Fruit fly (Drosophila melanogaster) whole organism, prepupa: ENCODE data around the gene GluRIIA.

Experiments
- Blimp-1 ChIP-seq: fragments of 200-800 bp; sonication (Bioruptor generic); optimal IDR thresholded peaks from 3 replicates; lab custom pipeline; 2017; ENCODE audit warnings: missing biosample characterization, missing genetic modification characterization, mild to moderate bottlenecking, moderate library complexity, missing genetic modification reagents
- CG10631 ChIP-seq: fragments of 200-800 bp; sonication (Bioruptor generic); optimal IDR thresholded peaks from 2 replicates; lab custom pipeline; 2016; ENCODE audit warnings: missing biosample characterization, missing genetic modification characterization
- CG10669 ChIP-seq: fragments of 200-800 bp; sonication (Bioruptor generic); optimal IDR thresholded peaks from 3 replicates; lab custom pipeline; 2018; ENCODE audit warnings: missing biosample characterization, mild to moderate bottlenecking, missing genetic modification characterization, moderate library complexity
- CG11294 ChIP-seq: fragments of 200-800 bp; sonication (Bioruptor generic); IDR thresholded peaks from 2 replicates; pipeline ENCODE4 v1.3.6; 2022; ENCODE audit warnings: missing biosample characterization, missing genetic modification characterization
- CG11902 ChIP-seq: fragments of 200-800 bp; sonication (Bioruptor generic); optimal IDR thresholded peaks from 3 replicates; lab custom pipeline; 2016; ENCODE audit warnings: missing biosample characterization, missing genetic modification characterization
- CG15336 ChIP-seq: fragments of 200-800 bp; sonication (Bioruptor generic); IDR thresholded peaks from 2 replicates; pipeline ENCODE4 v1.3.6; 2022; ENCODE audit warnings: missing biosample characterization, missing genetic modification characterization
- CG1621 ChIP-seq: fragments of 200-800 bp; sonication (Bioruptor generic); optimal IDR thresholded peaks from 3 replicates; lab custom pipeline; 2018; ENCODE audit warnings: missing biosample characterization, mild to moderate bottlenecking, missing genetic modification characterization
- CG3032 ChIP-seq: fragments of 200-800 bp; optimal IDR thresholded peaks from 2 replicates; lab custom pipeline; 2019; ENCODE audit warnings: missing biosample characterization, mild to moderate bottlenecking, missing genetic modification characterization, moderate library complexity
- CG3919 ChIP-seq: fragments of 200-800 bp; sonication (Bioruptor generic); optimal IDR thresholded peaks from 3 replicates; lab custom pipeline; 2016; ENCODE audit warnings: missing biosample characterization, missing genetic modification characterization
- CG6163 ChIP-seq: fragments of 200-800 bp; sonication (Bioruptor generic); IDR thresholded peaks from 3 replicates; pipeline ENCODE4 v1.3.6; 2022; ENCODE audit warnings: missing biosample characterization, missing genetic modification characterization
- CG6276 ChIP-seq: fragments of 200-800 bp; sonication (Bioruptor generic); optimal IDR thresholded peaks from 2 replicates; lab custom pipeline; 2017; ENCODE audit warnings: missing biosample characterization, mild to moderate bottlenecking, missing genetic modification characterization
- CG6792 ChIP-seq: fragments of 200-800 bp; sonication (Bioruptor generic); optimal IDR thresholded peaks from 3 replicates; lab custom pipeline; 2016; ENCODE audit warnings: missing biosample characterization, missing genetic modification characterization
- CG6808 ChIP-seq: fragments of 200-800 bp; sonication (Bioruptor generic); optimal IDR thresholded peaks from 3 replicates; lab custom pipeline; 2017; ENCODE audit warnings: missing biosample characterization, missing genetic modification characterization, mild to moderate bottlenecking, moderate library complexity, missing genetic modification reagents
- CG6854 ChIP-seq: fragments of 200-800 bp; sonication (Bioruptor generic); optimal IDR thresholded peaks from 2 replicates; lab custom pipeline; 2017; ENCODE audit warnings: missing biosample characterization, mild to moderate bottlenecking, missing genetic modification characterization
- CG8319 ChIP-seq: fragments of 200-800 bp; sonication (Bioruptor generic); optimal IDR thresholded peaks from 3 replicates; lab custom pipeline; 2016; ENCODE audit warnings: missing biosample characterization, missing genetic modification characterization
- CG8632 ChIP-seq: fragments of 200-800 bp; sonication (Bioruptor generic); optimal IDR thresholded peaks from 3 replicates; lab custom pipeline; 2016; ENCODE audit warnings: missing biosample characterization, missing genetic modification characterization
- CG9139 ChIP-seq: fragments of 200-800 bp; sonication (Bioruptor generic); optimal IDR thresholded peaks from 3 replicates; lab custom pipeline; 2017; ENCODE audit warnings: missing biosample characterization, mild to moderate bottlenecking, missing genetic modification characterization
- Eip78C ChIP-seq: fragments of 200-800 bp; sonication (Bioruptor generic); peaks from one replicate; lab custom pipeline; 2016; ENCODE audit warnings: missing biosample characterization, missing genetic modification characterization
- Eip93F ChIP-seq: fragments of 200-800 bp; sonication (Bioruptor generic); optimal IDR thresholded peaks from 2 replicates; lab custom pipeline; 2016; ENCODE audit warnings: missing biosample characterization, mild to moderate bottlenecking, missing genetic modification characterization
- Ets21C ChIP-seq: fragments of 200-800 bp; sonication (Bioruptor generic); optimal IDR thresholded peaks from 3 replicates; lab custom pipeline; 2016; ENCODE audit warnings: missing biosample characterization, missing genetic modification characterization
- Hr38 ChIP-seq: sonication (Bioruptor generic); optimal IDR thresholded peaks from 2 replicates; lab custom pipeline; 2016; ENCODE audit warnings: missing biosample characterization, missing genetic modification characterization
- Hr39 ChIP-seq: fragments of 200-800 bp; sonication (Bioruptor generic); optimal IDR thresholded peaks from 2 replicates; lab custom pipeline; 2016; ENCODE audit warnings: missing biosample characterization, missing genetic modification characterization
- Lpt ChIP-seq: fragments of 200-800 bp; sonication (Bioruptor generic); optimal IDR thresholded peaks from 3 replicates; lab custom pipeline; 2016; ENCODE audit warnings: missing biosample characterization, missing genetic modification characterization
- Met ChIP-seq: fragments of 200-800 bp; sonication (Bioruptor generic); optimal IDR thresholded peaks from 3 replicates; lab custom pipeline; 2016; ENCODE audit warnings: missing biosample characterization, missing genetic modification characterization
- OdsH ChIP-seq: fragments of 200-800 bp; sonication (Bioruptor generic); optimal IDR thresholded peaks from 3 replicates; lab custom pipeline; 2016; ENCODE audit warnings: missing biosample characterization, missing genetic modification characterization
- Sox102F ChIP-seq: fragments of 200-800 bp; sonication (Bioruptor generic); optimal IDR thresholded peaks from 2 replicates; lab custom pipeline; 2016; ENCODE audit warnings: missing biosample characterization, mild to moderate bottlenecking, missing genetic modification characterization
- Sox14 ChIP-seq: fragments of 200-800 bp; sonication (Bioruptor generic); optimal IDR thresholded peaks from 3 replicates; lab custom pipeline; 2016; ENCODE audit warnings: missing biosample characterization, missing genetic modification characterization
- achi ChIP-seq: fragments of 200-800 bp; sonication (Bioruptor generic); optimal IDR thresholded peaks from 3 replicates; lab custom pipeline; 2016; ENCODE audit warnings: missing biosample characterization, missing genetic modification characterization
- acj6 ChIP-seq: fragments of 200-800 bp; sonication (Bioruptor generic); optimal IDR thresholded peaks from 3 replicates; lab custom pipeline; 2016; ENCODE audit warnings: missing biosample characterization, missing genetic modification characterization
- cyc ChIP-seq: fragments of 200-800 bp; sonication (Bioruptor generic); optimal IDR thresholded peaks from 3 replicates; lab custom pipeline; 2016; ENCODE audit warnings: missing biosample characterization, missing genetic modification characterization
- dac ChIP-seq: fragments of 200-800 bp; sonication (Bioruptor generic); optimal IDR thresholded peaks from 2 replicates; lab custom pipeline; 2017; ENCODE audit warnings: missing biosample characterization, mild to moderate bottlenecking, missing genetic modification characterization
- eg ChIP-seq: fragments of 200-800 bp; sonication (Bioruptor generic); IDR thresholded peaks from 3 replicates; pipeline ENCODE4 v1.3.6; 2022; ENCODE audit warnings: missing biosample characterization, missing genetic modification characterization
- esn ChIP-seq: fragments of 200-800 bp; sonication (Bioruptor generic); optimal IDR thresholded peaks from 2 replicates; lab custom pipeline; 2016; ENCODE audit warnings: missing biosample characterization, mild to moderate bottlenecking, missing genetic modification characterization, moderate library complexity
- fd59A ChIP-seq: fragments of 200-800 bp; sonication (Bioruptor generic); optimal IDR thresholded peaks from 2 replicates; lab custom pipeline; 2017; ENCODE audit warnings: missing biosample characterization, mild to moderate bottlenecking, missing genetic modification characterization, missing genetic modification reagents
- fd85E ChIP-seq: fragments of 200-800 bp; sonication (Bioruptor generic); optimal IDR thresholded peaks from 3 replicates; lab custom pipeline; 2016; ENCODE audit warnings: missing biosample characterization, missing genetic modification characterization
- fkh ChIP-seq: fragments of 200-800 bp; sonication (Bioruptor generic); optimal IDR thresholded peaks from 3 replicates; lab custom pipeline; 2017; ENCODE audit warnings: missing biosample characterization, mild to moderate bottlenecking, missing genetic modification characterization, moderate library complexity
- lz ChIP-seq: fragments of 200-800 bp; sonication (Bioruptor generic); optimal IDR thresholded peaks from 3 replicates; lab custom pipeline; 2016; ENCODE audit warnings: missing biosample characterization, missing genetic modification characterization
- net ChIP-seq: fragments of 200-800 bp; sonication (Bioruptor generic); optimal IDR thresholded peaks from 3 replicates; lab custom pipeline; 2016; ENCODE audit warnings: missing biosample characterization, missing genetic modification characterization
- pdm3 ChIP-seq: fragments of 200-800 bp; sonication (Bioruptor generic); optimal IDR thresholded peaks from 3 replicates; lab custom pipeline; 2016; ENCODE audit warnings: missing biosample characterization, missing genetic modification characterization
- salr ChIP-seq, 2 experiments: fragments of 200-800 bp; sonication (Bioruptor generic); optimal IDR thresholded peaks; 3 replicates each; lab custom pipeline; 2016 to 2018; ENCODE audit warnings: missing biosample characterization in 2 of 2, missing genetic modification characterization in 2 of 2, mild to moderate bottlenecking in 1 of 2
- spab ChIP-seq: fragments of 200-800 bp; sonication (Bioruptor generic); optimal IDR thresholded peaks from 2 replicates; lab custom pipeline; 2017; ENCODE audit warnings: missing biosample characterization, mild to moderate bottlenecking, missing genetic modification characterization, missing genetic modification reagents
- svp ChIP-seq: fragments of 200-800 bp; sonication (Bioruptor generic); peaks from one replicate; lab custom pipeline; 2016; ENCODE audit warnings: missing biosample characterization, missing genetic modification characterization
- topi ChIP-seq: fragments of 200-800 bp; sonication (Bioruptor generic); optimal IDR thresholded peaks from 3 replicates; lab custom pipeline; 2016; ENCODE audit warnings: missing biosample characterization, missing genetic modification characterization
- vri ChIP-seq: fragments of 200-800 bp; sonication (Bioruptor generic); optimal IDR thresholded peaks from 3 replicates; lab custom pipeline; 2016; ENCODE audit warnings: missing biosample characterization, mild to moderate bottlenecking, missing genetic modification characterization

The GluRIIA gene

DNA sequence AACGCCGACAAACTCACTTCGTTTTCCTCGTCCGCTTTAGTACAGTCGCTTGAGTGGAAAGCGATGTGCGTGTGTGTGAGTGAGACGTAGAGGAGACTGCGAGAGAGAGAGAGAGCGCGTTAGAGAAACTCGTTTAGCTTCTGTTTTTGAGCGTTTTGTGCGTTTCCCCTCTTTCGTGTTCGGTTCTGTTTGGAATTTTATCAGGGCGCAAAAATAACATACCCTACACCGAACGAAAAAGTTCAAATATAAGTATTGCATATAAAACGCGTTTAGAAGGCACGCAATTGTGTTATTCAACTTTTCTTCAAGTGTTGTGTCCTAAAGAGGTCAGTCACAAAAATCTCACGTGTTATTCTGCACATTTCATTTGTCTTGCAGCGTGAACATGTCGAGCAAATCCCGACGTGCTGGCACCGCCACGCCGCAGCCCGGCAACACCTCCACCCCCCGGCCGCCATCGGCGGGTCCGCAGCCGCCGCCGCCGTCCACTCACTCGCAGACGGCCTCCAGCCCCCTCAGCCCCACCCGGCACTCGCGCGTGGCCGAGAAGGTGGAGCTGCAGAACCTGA is 11.8 kb upstream of the GluRIIA start (continued):
- TF ChIP-seq spab (GFP tag; lab: Kevin White, UChicago) (no peak), achi (GFP tag; lab: Kevin White, UChicago) (no peak), CG3032 (tag; lab: Kevin White, UChicago) (peak; percentile 2), Sox14 (GFP tag; lab: Kevin White, UChicago) (no peak), CG10631 (GFP tag; lab: Kevin White, UChicago) (no peak), eg (GFP tag; lab: Robert Waterston, UW) (peak; percentile 76), CG6854 (GFP tag; lab: Kevin White, UChicago) (no peak), salr (GFP tag; optimal IDR thresholded peaks at IDR 0.05; lab: Kevin White, UChicago) (no peak), OdsH (GFP tag; lab: Kevin White, UChicago) (no peak), CG6276 (GFP tag; lab: Kevin White, UChicago) (no peak), CG8632 (GFP tag; lab: Kevin White, UChicago) (no peak), Blimp-1 (GFP tag; lab: Kevin White, UChicago) (no peak), pdm3 (peak; percentile 29), CG11294 (GFP tag; lab: Robert Waterston, UW) (0 out of 2 replicates have a peak, but pooled peaks have one; percentile 20), Hr38 (GFP tag; lab: Kevin White, UChicago) (no peak), CG11902 (GFP tag; lab: Kevin White, UChicago) (no peak), CG9139 (GFP tag; lab: Kevin White, UChicago) (no peak), net (no peak)

DNA sequence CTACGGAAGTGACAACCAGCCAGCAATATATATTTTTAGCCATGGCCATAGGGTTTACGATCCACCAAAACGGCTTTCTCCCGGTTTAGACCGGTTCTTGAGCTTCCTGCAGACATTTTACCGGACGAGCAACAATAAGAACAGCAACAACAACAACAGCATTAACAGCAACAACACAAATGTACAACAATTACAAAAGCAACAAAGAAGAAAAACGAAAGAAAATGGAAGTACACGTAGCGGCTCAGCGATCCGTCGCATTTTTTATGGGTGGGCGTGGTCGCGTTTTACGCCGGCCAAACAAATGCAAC is 8.7 kb upstream of the GluRIIA start:
- TF ChIP-seq CG6854 (GFP tag; lab: Kevin White, UChicago) (no peak), dac (no peak), fd59A (peak; percentile 4), Lpt (GFP tag; lab: Kevin White, UChicago) (peak; percentile 45), CG3032 (tag; lab: Kevin White, UChicago) (no peak), CG1621 (tag; lab: Kevin White, UChicago) (peak; percentile 61), achi (GFP tag; lab: Kevin White, UChicago) (no peak), CG9139 (GFP tag; lab: Kevin White, UChicago) (peak; percentile 15), CG15336 (no peak)

DNA sequence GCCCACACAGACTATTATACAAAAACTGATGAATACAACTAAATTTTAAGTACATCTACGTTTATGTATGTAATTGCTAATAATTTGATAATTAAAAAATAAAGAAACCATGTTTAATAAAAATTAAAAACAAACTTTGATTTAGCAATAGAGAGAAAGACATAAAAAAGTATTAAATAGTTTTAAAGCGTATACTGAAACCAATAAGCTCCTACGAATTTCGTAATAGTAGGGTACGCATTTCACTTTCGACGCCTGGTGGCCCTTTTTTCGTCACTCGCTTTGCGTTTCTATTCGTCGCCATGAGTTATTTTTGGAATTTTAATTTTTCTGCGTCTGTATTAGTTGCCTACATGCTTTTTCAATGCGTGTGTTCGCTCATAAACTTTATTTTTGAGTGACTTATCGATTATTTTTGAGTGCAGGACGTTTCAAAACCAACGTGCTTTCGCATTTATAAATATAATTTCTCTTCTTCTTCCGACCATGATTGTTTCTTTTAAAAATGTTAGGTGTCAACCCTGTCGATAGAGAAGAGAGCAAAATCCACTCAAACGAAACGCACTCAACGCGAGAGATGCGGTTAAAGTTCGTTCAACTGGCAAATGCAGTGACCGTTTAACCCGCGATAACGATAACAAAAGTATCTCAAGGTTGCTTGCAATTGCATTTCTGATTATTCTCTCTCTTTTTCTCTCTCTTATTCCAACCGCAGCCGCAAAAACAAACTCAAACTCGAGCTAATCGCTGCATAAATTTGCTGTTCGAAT is 8.2 kb upstream of the GluRIIA start, which contains the start of gene Oscillin:
Gene Oscillin, plus strand, starts transcription at position 569 of the 770 bp plus-strand sequence.
- TF ChIP-seq lz (GFP tag; lab: Kevin White, UChicago), result peak; percentile 70
- peak; percentile 65 for TF ChIP-seq cyc (GFP tag; lab: Kevin White, UChicago)
- TF ChIP-seq eg (GFP tag; lab: Robert Waterston, UW), result peak; percentile 86
- TF ChIP-seq OdsH (GFP tag; lab: Kevin White, UChicago), result peak; percentile 37
- peak; percentile 96 for TF ChIP-seq svp
- TF ChIP-seq topi (GFP tag; lab: Kevin White, UChicago), result peak; percentile 81
- TF ChIP-seq CG6808 (GFP tag; lab: Kevin White, UChicago), result peak; percentile 77
- peak; percentile 36 for TF ChIP-seq Sox102F (GFP tag; lab: Kevin White, UChicago)
- peak; percentile 38 for TF ChIP-seq Sox14 (GFP tag; lab: Kevin White, UChicago)
- TF ChIP-seq vri (GFP tag; lab: Kevin White, UChicago), result peak; percentile 39
- peak; percentile 53 for TF ChIP-seq Met (GFP tag; lab: Kevin White, UChicago)
- peak; percentile 27 for TF ChIP-seq Hr39 (GFP tag; lab: Kevin White, UChicago)
- peak; percentile 6 for TF ChIP-seq fd59A
- peak in 1 of 2 experiments; percentile 67 for TF ChIP-seq salr (GFP tag; optimal IDR thresholded peaks at IDR 0.05; lab: Kevin White, UChicago)
- TF ChIP-seq Eip78C (GFP tag; lab: Kevin White, UChicago), result peak; percentile 96
- no peak for TF ChIP-seq dac
- peak; percentile 18 for TF ChIP-seq fd85E (GFP tag; lab: Kevin White, UChicago)
- peak; percentile 68 for TF ChIP-seq CG6792 (GFP tag; lab: Kevin White, UChicago)
- TF ChIP-seq spab (GFP tag; lab: Kevin White, UChicago), result peak; percentile 70
- TF ChIP-seq pdm3, result peak; percentile 39
- TF ChIP-seq CG6276 (GFP tag; lab: Kevin White, UChicago), result peak; percentile 55
- TF ChIP-seq CG8319 (GFP tag; lab: Kevin White, UChicago), result peak; percentile 52
- TF ChIP-seq CG3919 (GFP tag; lab: Kevin White, UChicago), result peak; percentile 76
- no peak for TF ChIP-seq fkh
- TF ChIP-seq CG6163 (GFP tag; lab: Robert Waterston, UW), result peak; percentile 79
- TF ChIP-seq CG10669 (GFP tag; lab: Kevin White, UChicago), result peak; percentile 62
- peak; percentile 97 for TF ChIP-seq Blimp-1 (GFP tag; lab: Kevin White, UChicago)
- no peak for TF ChIP-seq Ets21C
- TF ChIP-seq Lpt (GFP tag; lab: Kevin White, UChicago), result no peak
- no peak for TF ChIP-seq CG9139 (GFP tag; lab: Kevin White, UChicago)
- TF ChIP-seq esn (GFP tag; lab: Kevin White, UChicago), result peak; percentile 53
- TF ChIP-seq acj6 (GFP tag; lab: Kevin White, UChicago), result peak; percentile 79
- TF ChIP-seq achi (GFP tag; lab: Kevin White, UChicago), result peak; percentile 78
- TF ChIP-seq Eip93F (GFP tag; lab: Kevin White, UChicago), result no peak
